Worm (Caenorhabditis elegans): Measurements from ENCODE around the gene max-2.

The max-2 gene

ce11 chrII:13025794-13026412, at the start of gene max-2:
max-2 (minus strand) TSS chrII:13025844.
- TF ChIP-seq ceh-43 (GFP tag; optimal IDR thresholded peaks at IDR 0.05) (no peak), nhr-2 (tag; optimal IDR thresholded peaks at IDR 0.05) (no peak), ztf-11 (tag; optimal IDR thresholded peaks at IDR 0.05) (no peak), hlh-1 (tag; optimal IDR thresholded peaks at IDR 0.05) (no peak), mep-1 (tag; optimal IDR thresholded peaks at IDR 0.05) (no peak), unc-39 (tag; optimal IDR thresholded peaks at IDR 0.05) (no peak), sptf-1 (tag; optimal IDR thresholded peaks at IDR 0.05) (no peak), snpc-4 (tag; optimal IDR thresholded peaks at IDR 0.05) (no peak), nhr-28 (tag; optimal IDR thresholded peaks at IDR 0.05) (no peak), mab-5 (tag; optimal IDR thresholded peaks at IDR 0.05) (no peak), lin-32 (GFP tag; optimal IDR thresholded peaks at IDR 0.05) (no peak), elt-1 (tag; optimal IDR thresholded peaks at IDR 0.05; ENCODE audit: borderline replicate concordance, insufficient read depth) (no peak)

ce11 chrII:13073742-13074141, 48.1 kb upstream of the max-2 start:
- no peak for TF ChIP-seq flh-1 (GFP tag; optimal IDR thresholded peaks at IDR 0.05)
- no peak for TF ChIP-seq elt-1 (tag; optimal IDR thresholded peaks at IDR 0.05; ENCODE audit: borderline replicate concordance, insufficient read depth)

- TF ChIP-seq unc-39 (tag; optimal IDR thresholded peaks at IDR 0.05) (no peak), ceh-43 (GFP tag; optimal IDR thresholded peaks at IDR 0.05) (no peak), pha-4 (tag; optimal IDR thresholded peaks at IDR 0.05) (no peak), M03D4.4 (tag; optimal IDR thresholded peaks at IDR 0.05) (no peak)
Observed at ce11 chrII:13073102-13073501, 47.5 kb upstream of the max-2 start, which contains the start of gene F42G4.5. F42G4.5 (plus strand) TSS chrII:13073480.

- no peak for TF ChIP-seq M03D4.4 (tag; optimal IDR thresholded peaks at IDR 0.05)
- TF ChIP-seq hlh-1 (tag; optimal IDR thresholded peaks at IDR 0.05), result peak; percentile 68
Observed at ce11 chrII:13066777-13067290, 41.2 kb upstream of the max-2 start.

ce11 chrII:13065251-13065650, 39.6 kb upstream of the max-2 start:
- TF ChIP-seq zip-8 (tag; optimal IDR thresholded peaks at IDR 0.05), result no peak
- no peak for TF ChIP-seq nhr-28 (tag; optimal IDR thresholded peaks at IDR 0.05)
- TF ChIP-seq ceh-43 (GFP tag; optimal IDR thresholded peaks at IDR 0.05), result no peak
- TF ChIP-seq nhr-12 (tag; optimal IDR thresholded peaks at IDR 0.05), result no peak
- TF ChIP-seq lin-13 (tag; optimal IDR thresholded peaks at IDR 0.05), result no peak
- no peak for TF ChIP-seq mls-2 (tag; optimal IDR thresholded peaks at IDR 0.05)
- TF ChIP-seq ztf-11 (tag; optimal IDR thresholded peaks at IDR 0.05), result no peak
- no peak for TF ChIP-seq ham-2 (GFP tag; optimal IDR thresholded peaks at IDR 0.05)
- TF ChIP-seq flh-1 (GFP tag; optimal IDR thresholded peaks at IDR 0.05), result no peak
- no peak for TF ChIP-seq M03D4.4 (tag; optimal IDR thresholded peaks at IDR 0.05)
- no peak for TF ChIP-seq lsy-2 (tag; optimal IDR thresholded peaks at IDR 0.05)
- no peak for TF ChIP-seq lin-32 (GFP tag; optimal IDR thresholded peaks at IDR 0.05)

ce11 chrII:13059196-13059595, 33.6 kb upstream of the max-2 start:
- no peak for TF ChIP-seq ces-1 (GFP tag; optimal IDR thresholded peaks at IDR 0.05)
- no peak for TF ChIP-seq bed-3 (GFP tag; optimal IDR thresholded peaks at IDR 0.05)
- no peak for TF ChIP-seq nhr-28 (tag; optimal IDR thresholded peaks at IDR 0.05)
- no peak for TF ChIP-seq nhr-12 (tag; optimal IDR thresholded peaks at IDR 0.05)
- TF ChIP-seq elt-1 (tag; optimal IDR thresholded peaks at IDR 0.05; ENCODE audit: borderline replicate concordance, insufficient read depth), result no peak

- TF ChIP-seq unc-120 (tag; optimal IDR thresholded peaks at IDR 0.05; ENCODE audit: poor library complexity, severe bottlenecking) (peak; percentile 58), snpc-4 (tag; optimal IDR thresholded peaks at IDR 0.05) (no peak)
Observed at ce11 chrII:13056580-13056979, 30.9 kb upstream of the max-2 start, which contains the start of gene zyx-1. zyx-1 (plus strand) TSS chrII:13056910.

ce11 chrII:13053443-13053842, 27.8 kb upstream of the max-2 start:
- no peak for TF ChIP-seq mls-2 (tag; optimal IDR thresholded peaks at IDR 0.05)
- TF ChIP-seq pha-4 (tag; optimal IDR thresholded peaks at IDR 0.05), result no peak
- peak; percentile 96 for TF ChIP-seq blmp-1 (tag; optimal IDR thresholded peaks at IDR 0.05)
- TF ChIP-seq elt-3 (tag; optimal IDR thresholded peaks at IDR 0.05), result peak; percentile 16
- peak; percentile 49 for TF ChIP-seq ham-2 (GFP tag; optimal IDR thresholded peaks at IDR 0.05)

All from whole organism, mixed stage, embryonic.